Fruit fly (Drosophila melanogaster) whole organism, embryonic: Measurements from ENCODE around the gene NijC.

Experiments used
- Adf1 ChIP-seq: fragments of 200-800 bp; sonication (Bioruptor generic); IDR thresholded peaks from 2 replicates; pipeline ENCODE4 v1.3.6; 2022; ENCODE audit warnings: missing biosample characterization, missing genetic modification characterization
- CG10209 ChIP-seq: fragments of 200-800 bp; sonication (Bioruptor generic); optimal IDR thresholded peaks from 3 replicates; lab custom pipeline; 2017; ENCODE audit warnings: missing biosample characterization, mild to moderate bottlenecking, missing genetic modification characterization, missing genetic modification reagents
- CG10959 ChIP-seq: fragments of 200-800 bp; sonication (Bioruptor generic); IDR thresholded peaks from 2 replicates; pipeline ENCODE4 v1.3.6; 2022; ENCODE audit warnings: missing biosample characterization, missing genetic modification characterization
- CG11504 ChIP-seq: fragments of 200-800 bp; sonication (Bioruptor generic); optimal IDR thresholded peaks from 3 replicates; lab custom pipeline; 2019; ENCODE audit warnings: missing biosample characterization, mild to moderate bottlenecking, missing genetic modification characterization, moderate library complexity
- CG12236 ChIP-seq: fragments of 200-800 bp; sonication (Bioruptor generic); optimal IDR thresholded peaks from 2 replicates; lab custom pipeline; 2016; ENCODE audit warnings: missing biosample characterization, missing genetic modification characterization
- CG12769 ChIP-seq: fragments of 200-800 bp; sonication (Bioruptor generic); optimal IDR thresholded peaks from 2 replicates; lab custom pipeline; 2019; ENCODE audit warnings: missing biosample characterization, mild to moderate bottlenecking, missing genetic modification characterization, moderate library complexity
- CG1529 ChIP-seq: fragments of 200-800 bp; sonication (Bioruptor generic); optimal IDR thresholded peaks from 3 replicates; lab custom pipeline; 2018; ENCODE audit warnings: missing biosample characterization, missing genetic modification characterization
- CG17361 ChIP-seq: fragments of 200-800 bp; sonication (Bioruptor generic); IDR thresholded peaks from 3 replicates; pipeline ENCODE4 v1.3.6; 2022; ENCODE audit warnings: missing biosample characterization, missing genetic modification characterization
- CG17385 ChIP-seq: fragments of 200-800 bp; sonication (Bioruptor generic); optimal IDR thresholded peaks from 3 replicates; lab custom pipeline; 2018; ENCODE audit warnings: missing biosample characterization, mild to moderate bottlenecking, missing genetic modification characterization
- CG18011 ChIP-seq: fragments of 200-800 bp; sonication (Bioruptor generic); optimal IDR thresholded peaks from 2 replicates; lab custom pipeline; 2017; ENCODE audit warnings: missing biosample characterization, missing genetic modification characterization, mild to moderate bottlenecking, moderate library complexity, missing genotype
- CG18619 ChIP-seq: fragments of 200-800 bp; sonication (Bioruptor generic); optimal IDR thresholded peaks from 3 replicates; lab custom pipeline; 2017; ENCODE audit warnings: missing biosample characterization, mild to moderate bottlenecking, missing genetic modification characterization
- CG4730 ChIP-seq: fragments of 200-800 bp; sonication (Bioruptor generic); IDR thresholded peaks from 2 replicates; pipeline ENCODE4 v1.3.6; 2022; ENCODE audit warnings: missing biosample characterization, missing genetic modification characterization
- CG5180 ChIP-seq: fragments of 200-800 bp; sonication (Bioruptor generic); optimal IDR thresholded peaks from 3 replicates; lab custom pipeline; 2017; ENCODE audit warnings: missing biosample characterization, missing genetic modification characterization, mild to moderate bottlenecking, moderate library complexity, missing genetic modification reagents
- CG6175 ChIP-seq: fragments of 200-800 bp; sonication (Bioruptor generic); IDR thresholded peaks from 3 replicates; pipeline ENCODE4 v1.3.6; 2022; ENCODE audit warnings: missing biosample characterization, missing genetic modification characterization
- CG6689 ChIP-seq: fragments of 200-800 bp; sonication (Bioruptor generic); IDR thresholded peaks from 2 replicates; pipeline ENCODE4 v1.3.6; 2022; ENCODE audit warnings: missing biosample characterization, missing genetic modification characterization
- CG7963 ChIP-seq: fragments of 200-800 bp; sonication (Bioruptor generic); IDR thresholded peaks from 3 replicates; pipeline ENCODE4 v1.3.6; 2022; ENCODE audit warnings: missing biosample characterization, missing genetic modification characterization; ENCODE audit not compliant: partially characterized antibody
- CG8359 ChIP-seq: fragments of 200-800 bp; sonication (Bioruptor generic); optimal IDR thresholded peaks from 2 replicates; lab custom pipeline; 2017; ENCODE audit warnings: missing biosample characterization, mild to moderate bottlenecking, missing genetic modification characterization, borderline replicate concordance
- CrebB ChIP-seq: fragments of 200-800 bp; sonication (Bioruptor generic); optimal IDR thresholded peaks from 3 replicates; lab custom pipeline; 2018; ENCODE audit warnings: missing biosample characterization, mild to moderate bottlenecking, missing genetic modification characterization
- D19A ChIP-seq: fragments of 200-800 bp; optimal IDR thresholded peaks from 3 replicates; lab custom pipeline; 2019; ENCODE audit warnings: missing biosample characterization, mild to moderate bottlenecking, missing genetic modification characterization, moderate library complexity
- ERR ChIP-seq: fragments of 200-800 bp; sonication (Bioruptor generic); optimal IDR thresholded peaks from 2 replicates; lab custom pipeline; 2016; ENCODE audit warnings: missing biosample characterization, missing genetic modification characterization
- HLH4C ChIP-seq: fragments of 200-800 bp; sonication (Bioruptor generic); IDR thresholded peaks from 3 replicates; pipeline ENCODE4 v1.3.6; 2022; ENCODE audit warnings: missing biosample characterization, missing genetic modification characterization; ENCODE audit not compliant: partially characterized antibody
- Hmr ChIP-seq: fragments of 200-800 bp; sonication (Bioruptor generic); optimal IDR thresholded peaks from 3 replicates; lab custom pipeline; 2017; ENCODE audit warnings: mild to moderate bottlenecking, missing biosample characterization, missing genetic modification reagents, missing genetic modification characterization
- Hr39 ChIP-seq: fragments of >200 bp; optimal IDR thresholded peaks from 2 replicates; lab custom pipeline; 2017
- NFAT ChIP-seq: fragments of 200-800 bp; sonication (Bioruptor generic); IDR thresholded peaks from 2 replicates; pipeline ENCODE4 v1.3.6; 2022; ENCODE audit warnings: missing biosample characterization, missing genetic modification characterization
- Nf-YB ChIP-seq: fragments of 200-800 bp; sonication (Bioruptor generic); optimal IDR thresholded peaks from 3 replicates; lab custom pipeline; 2019; ENCODE audit warnings: missing biosample characterization, mild to moderate bottlenecking, missing genetic modification characterization, moderate library complexity
- PHDP ChIP-seq: fragments of 200-800 bp; sonication (Bioruptor generic); optimal IDR thresholded peaks from 3 replicates; lab custom pipeline; 2018; ENCODE audit warnings: missing biosample characterization, mild to moderate bottlenecking, missing genetic modification characterization, moderate library complexity
- Ptx1 ChIP-seq: fragments of 200-800 bp; sonication (Bioruptor generic); IDR thresholded peaks from 2 replicates; pipeline ENCODE4 v1.3.6; 2022; ENCODE audit warnings: missing biosample characterization, missing genetic modification characterization
- Sox100B ChIP-seq: fragments of 200-800 bp; sonication (Bioruptor generic); optimal IDR thresholded peaks from 3 replicates; lab custom pipeline; 2018; ENCODE audit warnings: missing biosample characterization, mild to moderate bottlenecking, missing genetic modification characterization
- TFAM ChIP-seq: fragments of 200-800 bp; sonication (Bioruptor generic); optimal IDR thresholded peaks from 2 replicates; lab custom pipeline; 2017; ENCODE audit warnings: missing biosample characterization, missing genetic modification characterization, inconsistent platforms
- Xrp1 ChIP-seq: fragments of 200-800 bp; sonication (Bioruptor generic); IDR thresholded peaks from 2 replicates; pipeline ENCODE4 v1.3.6; 2022; ENCODE audit warnings: missing biosample characterization, missing genetic modification characterization
- ac ChIP-seq: fragments of 200-800 bp; sonication (Bioruptor generic); optimal IDR thresholded peaks from 3 replicates; lab custom pipeline; 2017; ENCODE audit warnings: missing biosample characterization, mild to moderate bottlenecking, missing genetic modification characterization
- ato ChIP-seq: fragments of 200-800 bp; sonication (Bioruptor generic); IDR thresholded peaks from 2 replicates; pipeline ENCODE4 v1.3.6; 2022; ENCODE audit warnings: missing biosample characterization, missing genetic modification characterization; ENCODE audit not compliant: partially characterized antibody
- cg ChIP-seq: fragments of 200-800 bp; sonication (Bioruptor generic); optimal IDR thresholded peaks from 3 replicates; lab custom pipeline; 2019; ENCODE audit warnings: missing biosample characterization, mild to moderate bottlenecking, missing genetic modification characterization, moderate library complexity
- chinmo ChIP-seq: fragments of 200-800 bp; sonication (Bioruptor generic); IDR thresholded peaks from 4 replicates; pipeline ENCODE4 v1.3.6; 2022; ENCODE audit warnings: missing biosample characterization, missing genetic modification characterization; ENCODE audit not compliant: partially characterized antibody
- crp ChIP-seq, 2 experiments: fragments of 200-800 bp; sonication (Bioruptor generic); optimal IDR thresholded peaks; 2 replicates in 1 of 2; 3 replicates in 1 of 2; lab custom pipeline; 2017; ENCODE audit warnings: missing biosample characterization in 2 of 2, missing genetic modification characterization in 2 of 2, mild to moderate bottlenecking in 1 of 2, moderate library complexity in 1 of 2
- dm ChIP-seq: fragments of 200-800 bp; sonication (Bioruptor generic); optimal IDR thresholded peaks from 3 replicates; lab custom pipeline; 2016; ENCODE audit warnings: missing biosample characterization, missing genetic modification characterization
- emc ChIP-seq: fragments of 200-800 bp; sonication (Bioruptor generic); optimal IDR thresholded peaks from 2 replicates; lab custom pipeline; 2016; ENCODE audit warnings: missing biosample characterization, missing genetic modification characterization
- exex ChIP-seq: fragments of 200-800 bp; sonication (Bioruptor generic); optimal IDR thresholded peaks from 4 replicates; lab custom pipeline; 2018; ENCODE audit warnings: missing biosample characterization, mild to moderate bottlenecking, missing genetic modification characterization, moderate library complexity
- fd64A ChIP-seq: fragments of 200-800 bp; sonication (Bioruptor generic); optimal IDR thresholded peaks from 3 replicates; lab custom pipeline; 2018; ENCODE audit warnings: missing biosample characterization, mild to moderate bottlenecking, missing genetic modification characterization
- gem ChIP-seq: fragments of 200-800 bp; sonication (Bioruptor generic); optimal IDR thresholded peaks from 2 replicates; lab custom pipeline; 2019; ENCODE audit warnings: missing biosample characterization, mild to moderate bottlenecking, missing genetic modification characterization, moderate library complexity
- her ChIP-seq: fragments of 200-800 bp; sonication (Bioruptor generic); optimal IDR thresholded peaks from 2 replicates; lab custom pipeline; 2016; ENCODE audit warnings: missing biosample characterization, missing genetic modification characterization
- hth ChIP-seq: fragments of >200 bp; optimal IDR thresholded peaks from 2 replicates; lab custom pipeline; 2017; ENCODE audit warnings: inconsistent platforms
- ind ChIP-seq: fragments of 200-800 bp; sonication (Bioruptor generic); optimal IDR thresholded peaks from 3 replicates; lab custom pipeline; 2016; ENCODE audit warnings: missing biosample characterization, missing genetic modification characterization
- insv ChIP-seq, 2 experiments: fragments of 200-800 bp; sonication (Bioruptor generic); optimal IDR thresholded peaks; 3 replicates each; lab custom pipeline; 2016 to 2018; ENCODE audit warnings: missing biosample characterization in 2 of 2, missing genetic modification characterization in 2 of 2
- inv ChIP-seq: fragments of 200-800 bp; sonication (Bioruptor generic); IDR thresholded peaks from 2 replicates; pipeline ENCODE4 v1.3.6; 2022; ENCODE audit warnings: missing biosample characterization, missing genetic modification characterization; ENCODE audit not compliant: partially characterized antibody
- lbe ChIP-seq: fragments of 200-800 bp; sonication (Bioruptor generic); optimal IDR thresholded peaks from 2 replicates; lab custom pipeline; 2016; ENCODE audit warnings: missing biosample characterization, mild to moderate bottlenecking, missing genetic modification characterization
- pita ChIP-seq: fragments of 200-800 bp; sonication (Bioruptor generic); optimal IDR thresholded peaks from 2 replicates; lab custom pipeline; 2017; ENCODE audit warnings: missing biosample characterization, mild to moderate bottlenecking, missing genetic modification characterization
- pros ChIP-seq: fragments of 200-800 bp; sonication (Bioruptor generic); optimal IDR thresholded peaks from 3 replicates; lab custom pipeline; 2019; ENCODE audit warnings: missing biosample characterization, mild to moderate bottlenecking, missing genetic modification characterization, moderate library complexity
- sisA ChIP-seq: fragments of 200-800 bp; sonication (Bioruptor generic); IDR thresholded peaks from 2 replicates; pipeline ENCODE4 v1.3.6; 2022; ENCODE audit warnings: missing biosample characterization, missing genetic modification characterization
- tll ChIP-seq, 2 experiments: fragments of 200-800 bp in 1 of 2; fragments of >200 bp in 1 of 2; sonication (Bioruptor generic) in 1 of 2; optimal IDR thresholded peaks; 2 replicates each; lab custom pipeline; 2017 to 2019; ENCODE audit warnings: missing biosample characterization in 2 of 2, missing genetic modification characterization in 2 of 2, mild to moderate bottlenecking in 1 of 2, moderate library complexity in 1 of 2
- vvl ChIP-seq: fragments of 200-800 bp; sonication (Bioruptor generic); IDR thresholded peaks from 2 replicates; pipeline ENCODE4 v1.3.6; 2022; ENCODE audit warnings: missing biosample characterization, missing genetic modification characterization

The NijC gene

DNA sequence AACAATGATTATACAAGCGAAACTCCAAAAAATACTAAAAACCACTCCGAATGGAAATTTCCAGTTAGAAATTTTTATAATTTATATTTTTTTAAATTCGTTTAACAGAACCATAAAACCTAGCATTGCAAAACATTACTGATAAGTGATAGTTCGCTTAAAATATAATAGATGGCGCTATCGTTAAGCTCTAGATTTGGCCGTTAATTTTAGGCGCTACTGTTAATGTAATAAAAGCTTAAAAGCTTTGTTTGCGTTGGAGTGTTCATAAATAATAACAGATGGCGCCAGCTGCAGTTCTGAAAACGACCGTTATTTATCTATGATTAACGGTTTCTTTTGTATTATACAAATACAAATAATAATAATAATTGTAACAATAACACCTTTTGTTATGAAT is 28.8 kb downstream of the NijC start (continued):
- TF ChIP-seq Nf-YB (GFP tag; lab: Kevin White, UChicago) (no peak), emc (GFP tag; lab: Kevin White, UChicago) (no peak), CG8359 (GFP tag; lab: Kevin White, UChicago) (no peak), CG11504 (tag; lab: Kevin White, UChicago) (peak; percentile 33), Hr39 (lab: Kevin White, UChicago) (no peak), pita (GFP tag; lab: Kevin White, UChicago) (no peak), TFAM (GFP tag; lab: Kevin White, UChicago) (no peak), Sox100B (GFP tag; lab: Kevin White, UChicago) (no peak), CG18619 (GFP tag; lab: Kevin White, UChicago) (no peak), crp (GFP tag; optimal IDR thresholded peaks at IDR 0.05; lab: Kevin White, UChicago) (no peak), inv (no peak), lbe (peak; percentile 68), vvl (GFP tag; lab: Robert Waterston, UW) (peak; percentile 44), pros (GFP tag; lab: Kevin White, UChicago) (no peak), ind (GFP tag; lab: Kevin White, UChicago) (no peak), ac (GFP tag; lab: Kevin White, UChicago) (no peak), dm (no peak), CG10209 (GFP tag; lab: Kevin White, UChicago) (no peak), Ptx1 (no peak), CG18011 (GFP tag; lab: Kevin White, UChicago) (no peak), sisA (GFP tag; lab: Robert Waterston, UW) (no peak), CG6689 (GFP tag; lab: Robert Waterston, UW) (no peak), hth (lab: Kevin White, UChicago) (no peak), PHDP (tag; lab: Kevin White, UChicago) (peak; percentile 23), CG1529 (no peak), CG10959 (GFP tag; lab: Robert Waterston, UW) (no peak), CrebB (tag; lab: Kevin White, UChicago) (no peak), CG4730 (GFP tag; lab: Robert Waterston, UW) (no peak), her (GFP tag; lab: Kevin White, UChicago) (no peak), CG12769 (tag; lab: Kevin White, UChicago) (no peak), insv (GFP tag; optimal IDR thresholded peaks at IDR 0.05; lab: Kevin White, UChicago) (no peak), Hmr (GFP tag; lab: Kevin White, UChicago) (peak; percentile 22), Adf1 (no peak), chinmo (GFP tag; lab: Robert Waterston, UW) (peak; percentile 53; the same call in 1 of the 4 replicates), ato (GFP tag; lab: Robert Waterston, UW) (no peak), exex (tag; lab: Kevin White, UChicago) (peak; percentile 36), ERR (GFP tag; lab: Kevin White, UChicago) (no peak), Xrp1 (no peak), CG6175 (no peak), gem (tag; lab: Kevin White, UChicago) (peak; percentile 39), tll (GFP tag; optimal IDR thresholded peaks at IDR 0.05; lab: Kevin White, UChicago) (no peak), CG12236 (GFP tag; lab: Kevin White, UChicago) (no peak), D19A (peak; percentile 4), CG17385 (GFP tag; lab: Kevin White, UChicago) (peak; percentile 3), cg (no peak), CG7963 (no peak), fd64A (GFP tag; lab: Kevin White, UChicago) (no peak), HLH4C (GFP tag; lab: Robert Waterston, UW) (no peak), NFAT (peak; percentile 30; the same call in 1 of the 2 replicates), CG17361 (0 out of 3 replicates have a peak, but pooled peaks have one; percentile 25), CG5180 (GFP tag; lab: Kevin White, UChicago) (no peak)
